Fruit fly (Drosophila melanogaster) whole organism, wandering third instar larva: ENCODE data around the gene Bicra.
A peak's percentile ranks its signal among the peaks of the same experiment; 100 is the strongest.

Experiments used
- Abd-B ChIP-seq: fragments of >200 bp; optimal IDR thresholded peaks from 2 replicates; lab custom pipeline; 2017; ENCODE audit warnings: missing biosample characterization, missing genetic modification characterization
- CG32264 ChIP-seq: fragments of 200-800 bp; sonication (Bioruptor generic); optimal IDR thresholded peaks from 2 replicates; lab custom pipeline; 2016; ENCODE audit warnings: missing biosample characterization, missing genetic modification characterization
- CG9705 ChIP-seq: fragments of 200-800 bp; sonication (Bioruptor generic); optimal IDR thresholded peaks from 2 replicates; lab custom pipeline; 2018; ENCODE audit warnings: missing biosample characterization, mild to moderate bottlenecking, missing genetic modification characterization
- CrebA ChIP-seq: fragments of 200-800 bp; sonication (Bioruptor generic); optimal IDR thresholded peaks from 2 replicates; lab custom pipeline; 2016; ENCODE audit warnings: missing biosample characterization, mild to moderate bottlenecking, missing genetic modification characterization, borderline replicate concordance
- Dfd ChIP-seq: fragments of >200 bp; optimal IDR thresholded peaks from 2 replicates; lab custom pipeline; 2017; ENCODE audit warnings: missing biosample characterization, missing genetic modification characterization
- Dif ChIP-seq: fragments of 200-275, 200-300 bp; sonication (Bioruptor generic); optimal IDR thresholded peaks from 2 replicates; lab custom pipeline; 2018; ENCODE audit warnings: missing biosample characterization, missing genetic modification characterization; ENCODE audit not compliant: partially characterized antibody
- GATAd ChIP-seq: sonication (Bioruptor generic); optimal IDR thresholded peaks from 2 replicates; lab custom pipeline; 2016; ENCODE audit warnings: missing biosample characterization, missing genetic modification characterization
- HLH106 ChIP-seq: fragments of 200-800 bp; optimal IDR thresholded peaks from 3 replicates; lab custom pipeline; 2019; ENCODE audit warnings: missing biosample characterization, mild to moderate bottlenecking, missing genetic modification characterization, moderate library complexity
- Hnf4 ChIP-seq: fragments of 200-800 bp; sonication (Bioruptor generic); optimal IDR thresholded peaks from 2 replicates; lab custom pipeline; 2016; ENCODE audit warnings: missing biosample characterization, mild to moderate bottlenecking, missing genetic modification characterization
- Hr78 ChIP-seq: fragments of >200 bp; optimal IDR thresholded peaks from 2 replicates; lab custom pipeline; 2017; ENCODE audit warnings: missing biosample characterization, missing genetic modification characterization
- Hr83 ChIP-seq: fragments of 200-300 bp; sonication (Bioruptor generic); optimal IDR thresholded peaks from 2 replicates; lab custom pipeline; 2016; ENCODE audit warnings: missing biosample characterization, mild to moderate bottlenecking, missing genetic modification characterization, moderate library complexity; ENCODE audit not compliant: poor library complexity, severe bottlenecking
- Jra ChIP-seq: sonication (Bioruptor generic); optimal IDR thresholded peaks from 2 replicates; lab custom pipeline; 2016; ENCODE audit warnings: missing biosample characterization, missing genetic modification characterization
- Mio ChIP-seq: sonication (Bioruptor generic); optimal IDR thresholded peaks from 2 replicates; lab custom pipeline; 2016; ENCODE audit warnings: missing biosample characterization, missing genetic modification characterization
- Myc ChIP-seq: fragments of >200 bp; optimal IDR thresholded peaks from 2 replicates; lab custom pipeline; 2017
- N ChIP-seq: fragments of >200 bp; optimal IDR thresholded peaks from 2 replicates; lab custom pipeline; 2018; ENCODE audit warnings: missing biosample characterization, missing external identifiers, missing genetic modification characterization
- OdsH ChIP-seq: fragments of 200-800 bp; sonication (Bioruptor generic); optimal IDR thresholded peaks from 2 replicates; lab custom pipeline; 2016; ENCODE audit warnings: missing biosample characterization, mild to moderate bottlenecking, missing genetic modification characterization
- Rel ChIP-seq, 2 experiments: fragments of 200-800 bp; sonication (Bioruptor generic) in 1 of 2; optimal IDR thresholded peaks; 2 replicates in 1 of 2; 3 replicates in 1 of 2; lab custom pipeline; 2016 to 2019; ENCODE audit warnings: mild to moderate bottlenecking in 2 of 2, missing biosample characterization in 2 of 2, missing genetic modification characterization in 2 of 2, moderate library complexity in 1 of 2
- Sp1 ChIP-seq: fragments of 200-800 bp; sonication (Bioruptor generic); optimal IDR thresholded peaks from 3 replicates; lab custom pipeline; 2019; ENCODE audit warnings: missing biosample characterization, mild to moderate bottlenecking, missing genetic modification characterization, moderate library complexity
- Vsx2 ChIP-seq: fragments of 200-300, 225-300 bp; sonication (Bioruptor generic); optimal IDR thresholded peaks from 2 replicates; lab custom pipeline; 2018; ENCODE audit warnings: missing biosample characterization, missing genetic modification characterization; ENCODE audit not compliant: partially characterized antibody
- br ChIP-seq: fragments of 200-800 bp; sonication (Bioruptor generic); optimal IDR thresholded peaks from 2 replicates; lab custom pipeline; 2016; ENCODE audit warnings: missing biosample characterization, missing genetic modification characterization
- brk ChIP-seq: fragments of 200-800 bp; sonication (Bioruptor generic); optimal IDR thresholded peaks from 2 replicates; lab custom pipeline; 2016; ENCODE audit warnings: missing biosample characterization, mild to moderate bottlenecking, missing genetic modification characterization
- dl ChIP-seq, 2 experiments: fragments of 175-275, 200-275 bp in 1 of 2; fragments of 200-275 bp in 1 of 2; sonication (Bioruptor generic); optimal IDR thresholded peaks; lab custom pipeline; 2018; ENCODE audit warnings: mild to moderate bottlenecking in 2 of 2, missing biosample characterization in 2 of 2, missing genetic modification characterization in 2 of 2, moderate library complexity in 2 of 2; ENCODE audit not compliant: partially characterized antibody in 2 of 2, insufficient read depth in 1 of 2
- dmrt93B ChIP-seq: fragments of 200-800 bp; sonication (Bioruptor generic); optimal IDR thresholded peaks from 2 replicates; lab custom pipeline; 2018; ENCODE audit warnings: missing biosample characterization, mild to moderate bottlenecking, missing genetic modification characterization
- dsf ChIP-seq: sonication (Bioruptor generic); optimal IDR thresholded peaks from 2 replicates; lab custom pipeline; 2016; ENCODE audit warnings: missing biosample characterization, missing genetic modification characterization, borderline replicate concordance
- ey ChIP-seq: fragments of 200-800 bp; sonication (Bioruptor generic); optimal IDR thresholded peaks from 2 replicates; lab custom pipeline; 2016; ENCODE audit warnings: missing biosample characterization, missing genetic modification characterization
- foxo ChIP-seq, 2 experiments: fragments of 200-800 bp; sonication (Bioruptor generic); optimal IDR thresholded peaks; 2 replicates in 1 of 2; 3 replicates in 1 of 2; lab custom pipeline; 2016 to 2017; ENCODE audit warnings: missing biosample characterization in 2 of 2, missing genetic modification characterization in 2 of 2
- fru ChIP-seq: fragments of 200-800 bp; sonication (Bioruptor generic); optimal IDR thresholded peaks from 3 replicates; lab custom pipeline; 2016; ENCODE audit warnings: missing biosample characterization, mild to moderate bottlenecking, missing genetic modification characterization
- h ChIP-seq: fragments of 200-800 bp; sonication (Bioruptor generic); optimal IDR thresholded peaks from 3 replicates; lab custom pipeline; 2016; ENCODE audit warnings: missing biosample characterization, mild to moderate bottlenecking, missing genetic modification characterization
- jim ChIP-seq: fragments of 175-275, 200-325 bp; sonication (Bioruptor generic); optimal IDR thresholded peaks from 2 replicates; lab custom pipeline; 2016; ENCODE audit warnings: missing biosample characterization, mild to moderate bottlenecking, missing genetic modification characterization
- lola ChIP-seq: fragments of >200 bp; optimal IDR thresholded peaks from 2 replicates; lab custom pipeline; 2017; ENCODE audit warnings: missing biosample characterization, missing genetic modification characterization
- pan ChIP-seq: fragments of >200 bp; optimal IDR thresholded peaks from 2 replicates; lab custom pipeline; 2017
- psq ChIP-seq: fragments of 200-800 bp; sonication (Bioruptor generic); optimal IDR thresholded peaks from 3 replicates; lab custom pipeline; 2017; ENCODE audit warnings: missing biosample characterization, mild to moderate bottlenecking, missing genetic modification characterization, moderate library complexity
- rgr ChIP-seq: fragments of 200-800 bp; sonication (Bioruptor generic); optimal IDR thresholded peaks from 3 replicates; lab custom pipeline; 2016; ENCODE audit warnings: missing biosample characterization, mild to moderate bottlenecking, missing genetic modification characterization
- sage ChIP-seq: fragments of 200-800 bp; sonication (Bioruptor generic); optimal IDR thresholded peaks from 2 replicates; lab custom pipeline; 2016; ENCODE audit warnings: missing biosample characterization, mild to moderate bottlenecking, missing genetic modification characterization
- sv ChIP-seq: fragments of 200-800 bp; sonication (Bioruptor generic); optimal IDR thresholded peaks from 3 replicates; lab custom pipeline; 2016; ENCODE audit warnings: missing biosample characterization, missing genetic modification characterization
- tai ChIP-seq: sonication (Bioruptor generic); optimal IDR thresholded peaks from 2 replicates; lab custom pipeline; 2016; ENCODE audit warnings: missing biosample characterization, missing genetic modification characterization
- usp ChIP-seq: fragments of >200 bp; optimal IDR thresholded peaks from 2 replicates; lab custom pipeline; 2017; ENCODE audit warnings: missing biosample characterization, missing genetic modification characterization
- woc ChIP-seq: sonication (Bioruptor generic); optimal IDR thresholded peaks from 2 replicates; lab custom pipeline; 2016; ENCODE audit warnings: missing biosample characterization, mild to moderate bottlenecking, missing genetic modification characterization

Bicra gene

DNA sequence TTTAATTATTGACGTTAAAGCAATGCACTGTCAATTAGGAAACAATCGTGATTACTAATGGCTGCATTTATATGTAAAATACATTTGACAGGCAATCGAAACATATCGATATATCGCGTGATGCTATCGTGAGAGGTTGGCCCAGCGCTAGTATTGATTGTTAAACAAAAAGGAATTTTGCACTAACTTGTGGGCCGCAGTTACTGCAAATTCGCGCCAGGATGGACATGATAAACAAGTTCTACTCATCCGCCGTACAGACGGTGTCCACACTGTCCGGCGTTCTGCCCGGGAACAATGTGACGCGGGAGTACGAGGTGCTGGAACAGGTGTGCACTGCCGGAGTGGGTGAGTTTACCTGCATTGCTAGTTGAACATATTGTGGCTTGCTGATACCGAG is 35.7 kb upstream of the Bicra start, which contains the start of the genes eIF4E6 and CG1951:
TSS of gene eIF4E6 (minus strand) at position 53 of the 400 bp plus-strand sequence.
TSS of gene CG1951 (plus strand) at position 115 of the 400 bp plus-strand sequence.
- TF ChIP-seq lola (GFP tag; lab: Kevin White, UChicago) (no peak), CG32264 (GFP tag; lab: Kevin White, UChicago) (no peak), Hr83 (GFP tag; lab: Kevin White, UChicago) (peak; percentile 19), Rel (GFP tag; optimal IDR thresholded peaks at IDR 0.05; lab: Kevin White, UChicago) (no peak), Rel (tag; optimal IDR thresholded peaks at IDR 0.05; lab: Kevin White, UChicago) (peak; percentile 28), HLH106 (tag; lab: Kevin White, UChicago) (no peak), GATAd (no peak), CrebA (GFP tag; lab: Kevin White, UChicago) (no peak), Dfd (GFP tag; lab: Kevin White, UChicago) (no peak), h (GFP tag; lab: Kevin White, UChicago) (peak; percentile 25), rgr (no peak), ey (no peak)

DNA sequence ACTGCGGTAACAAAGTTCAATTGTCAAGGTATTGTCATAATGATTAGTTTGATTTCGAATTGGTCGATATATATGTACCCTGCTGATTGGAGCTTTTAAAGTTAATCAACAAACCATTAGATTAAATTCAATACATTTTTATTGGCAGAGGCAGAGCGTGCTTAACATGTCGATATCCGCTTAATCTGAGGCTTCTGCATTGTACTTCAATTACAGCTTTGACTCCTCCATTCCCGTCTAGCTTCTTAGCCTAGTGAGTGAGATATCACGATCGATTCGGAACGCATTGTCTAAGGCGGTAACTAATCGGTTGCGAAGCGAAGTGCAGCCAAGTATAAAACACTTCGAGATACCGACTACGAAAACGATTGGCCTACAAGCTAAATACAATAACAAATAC is 30.3 kb upstream of the Bicra start, which contains the start of gene Ssl2:
TSS of gene Ssl2 (minus strand) at position 101 of the 400 bp plus-strand sequence.
- TF ChIP-seq N (GFP tag; lab: Kevin White, UChicago) (no peak), Hr83 (GFP tag; lab: Kevin White, UChicago) (no peak), dsf (GFP tag; lab: Kevin White, UChicago) (no peak), fru (GFP tag; lab: Kevin White, UChicago) (no peak), brk (GFP tag; lab: Kevin White, UChicago) (no peak), dmrt93B (GFP tag; lab: Kevin White, UChicago) (no peak), OdsH (GFP tag; lab: Kevin White, UChicago) (no peak), Hnf4 (GFP tag; lab: Kevin White, UChicago) (no peak), HLH106 (tag; lab: Kevin White, UChicago) (no peak), rgr (no peak), usp (GFP tag; lab: Kevin White, UChicago) (no peak), dl (GFP tag; optimal IDR thresholded peaks at IDR 0.05; lab: Kevin White, UChicago; ENCODE audit: insufficient read depth in 1 of 2, partially characterized antibody in 2 of 2) (no peak), Vsx2 (GFP tag; lab: Kevin White, UChicago) (no peak), sv (GFP tag; lab: Kevin White, UChicago) (no peak), woc (GFP tag; lab: Kevin White, UChicago) (no peak), pan (lab: Kevin White, UChicago) (no peak), Jra (GFP tag; lab: Kevin White, UChicago) (no peak), psq (no peak)

DNA sequence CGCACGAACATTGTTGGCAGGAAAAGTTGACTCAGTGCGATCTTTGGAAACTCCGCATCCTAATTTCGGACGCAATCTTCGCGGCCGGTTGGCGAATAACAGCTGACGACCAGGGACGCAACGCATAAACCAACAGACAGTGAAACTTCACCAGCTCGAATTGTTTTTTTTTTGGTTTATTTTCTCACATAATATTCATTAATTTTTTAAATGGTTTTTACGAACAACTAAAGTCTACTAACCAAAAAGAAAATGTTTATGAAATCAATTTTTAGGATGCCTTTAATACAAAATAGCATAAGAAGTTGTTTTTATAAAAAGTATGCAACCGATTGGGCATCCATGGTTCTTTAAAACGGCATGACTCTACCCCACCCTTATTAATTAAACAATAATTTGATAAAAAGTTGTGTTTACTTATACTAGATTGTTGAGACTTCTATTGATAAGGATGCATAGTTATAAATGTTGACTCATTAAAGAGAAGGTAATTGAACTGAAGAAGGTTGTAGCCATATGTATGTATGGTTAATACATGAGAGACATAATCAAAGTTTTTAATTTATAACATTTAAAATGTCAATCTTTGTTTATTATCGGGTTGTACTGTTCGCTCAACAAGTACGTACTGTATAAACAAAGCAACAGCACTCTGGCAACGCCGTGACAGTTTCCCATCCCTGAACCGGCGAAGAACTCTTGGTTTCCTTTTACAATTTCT is 28.8 kb upstream of the Bicra start, which contains the start of the genes beta4GalNAcTB and Cpsf100:
TSS of gene beta4GalNAcTB (minus strand) at position 100 of the 721 bp plus-strand sequence.
TSS of gene Cpsf100 (plus strand) at position 665 of the 721 bp plus-strand sequence.
- TF ChIP-seq Hnf4 (GFP tag; lab: Kevin White, UChicago) (peak; percentile 69), tai (no peak), Hr78 (GFP tag; lab: Kevin White, UChicago) (no peak), dsf (GFP tag; lab: Kevin White, UChicago) (peak; percentile 66), Sp1 (GFP tag; lab: Kevin White, UChicago) (peak; percentile 75), dmrt93B (GFP tag; lab: Kevin White, UChicago) (peak; percentile 81), usp (GFP tag; lab: Kevin White, UChicago) (no peak), Dif (no peak), jim (peak; percentile 1), Mio (peak; percentile 23), lola (GFP tag; lab: Kevin White, UChicago) (no peak), sv (GFP tag; lab: Kevin White, UChicago) (peak; percentile 55), fru (GFP tag; lab: Kevin White, UChicago) (peak; percentile 74), woc (GFP tag; lab: Kevin White, UChicago) (peak; percentile 72), Vsx2 (GFP tag; lab: Kevin White, UChicago) (no peak), brk (GFP tag; lab: Kevin White, UChicago) (no peak), Myc (no peak), h (GFP tag; lab: Kevin White, UChicago) (peak; percentile 78), GATAd (peak; percentile 47), Hr83 (GFP tag; lab: Kevin White, UChicago) (no peak), ey (peak; percentile 70), N (GFP tag; lab: Kevin White, UChicago) (no peak), psq (peak; percentile 79), Dfd (GFP tag; lab: Kevin White, UChicago) (no peak), sage (no peak), foxo (GFP tag; optimal IDR thresholded peaks at IDR 0.05; lab: Kevin White, UChicago) (peak in 1 of 2 experiments; percentile 87), Jra (GFP tag; lab: Kevin White, UChicago) (no peak), Rel (GFP tag; optimal IDR thresholded peaks at IDR 0.05; lab: Kevin White, UChicago) (no peak), Rel (tag; optimal IDR thresholded peaks at IDR 0.05; lab: Kevin White, UChicago) (no peak), dl (GFP tag; optimal IDR thresholded peaks at IDR 0.05; lab: Kevin White, UChicago; ENCODE audit: insufficient read depth in 1 of 2, partially characterized antibody in 2 of 2) (no peak), Abd-B (GFP tag; lab: Kevin White, UChicago) (no peak), pan (lab: Kevin White, UChicago) (no peak), rgr (peak; percentile 80), CrebA (GFP tag; lab: Kevin White, UChicago) (no peak), OdsH (GFP tag; lab: Kevin White, UChicago) (peak; percentile 66), CG32264 (GFP tag; lab: Kevin White, UChicago) (no peak), HLH106 (tag; lab: Kevin White, UChicago) (peak; percentile 83), br (GFP tag; lab: Kevin White, UChicago) (peak; percentile 69), CG9705 (GFP tag; lab: Kevin White, UChicago) (peak; percentile 52)
- TF ChIP-seq, all 38 proteins: peak for 19
